Fruit fly (Drosophila melanogaster) whole organism, embryonic: Measurements from ENCODE around the gene Cys.

ENCODE experiments used
- Awh ChIP-seq: fragments of 200-800 bp; sonication (Bioruptor generic); IDR thresholded peaks from 2 replicates; pipeline ENCODE4, ENCODE4 v1.3.6; 2022; ENCODE audit warnings: missing biosample characterization, missing genetic modification characterization
- B-H2 ChIP-seq: fragments of 200-800 bp; sonication (Bioruptor generic); optimal IDR thresholded peaks from 2 replicates; lab custom pipeline; 2018; ENCODE audit warnings: missing biosample characterization, mild to moderate bottlenecking, missing genetic modification characterization
- CG10431 ChIP-seq: fragments of 200-800 bp; sonication (Bioruptor generic); optimal IDR thresholded peaks from 3 replicates; lab custom pipeline; 2018; ENCODE audit warnings: missing biosample characterization, mild to moderate bottlenecking, missing genetic modification characterization
- CG10565 ChIP-seq: fragments of 200-800 bp; sonication (Bioruptor generic); optimal IDR thresholded peaks from 3 replicates; lab custom pipeline; 2016; ENCODE audit warnings: missing biosample characterization, mild to moderate bottlenecking, missing genetic modification characterization
- CG12071 ChIP-seq: fragments of 200-800 bp; sonication (Bioruptor generic); optimal IDR thresholded peaks from 3 replicates; lab custom pipeline; 2018; ENCODE audit warnings: missing biosample characterization, mild to moderate bottlenecking, missing genetic modification characterization
- CG13624 ChIP-seq: fragments of 200-800 bp; sonication (Bioruptor generic); optimal IDR thresholded peaks from 2 replicates; lab custom pipeline; 2016; ENCODE audit warnings: missing biosample characterization, missing genetic modification characterization
- CG14441 ChIP-seq: fragments of 200-800 bp; sonication (Bioruptor generic); IDR thresholded peaks from 2 replicates; pipeline ENCODE4 v1.3.6; 2022; ENCODE audit warnings: missing biosample characterization, missing genetic modification characterization
- CG16779 ChIP-seq: fragments of 200-800 bp; sonication (Bioruptor generic); IDR thresholded peaks from 2 replicates; pipeline ENCODE4 v1.3.6; 2022; ENCODE audit warnings: missing biosample characterization, missing genetic modification characterization
- CG17612 ChIP-seq: fragments of 200-800 bp; sonication (Bioruptor generic); IDR thresholded peaks from 2 replicates; pipeline ENCODE4 v1.3.6; 2022; ENCODE audit warnings: missing biosample characterization, missing genetic modification characterization
- CG17912 ChIP-seq: fragments of 200-800 bp; sonication (Bioruptor generic); optimal IDR thresholded peaks from 2 replicates; lab custom pipeline; 2018; ENCODE audit warnings: missing biosample characterization, mild to moderate bottlenecking, missing genetic modification characterization
- CG2129 ChIP-seq: fragments of 200-800 bp; sonication (Bioruptor generic); IDR thresholded peaks from 2 replicates; pipeline ENCODE4 v1.3.6; 2022; ENCODE audit warnings: missing biosample characterization, missing genetic modification characterization; ENCODE audit not compliant: partially characterized antibody
- CG2875 ChIP-seq: fragments of 200-800 bp; sonication (Bioruptor generic); optimal IDR thresholded peaks from 2 replicates; lab custom pipeline; 2017; ENCODE audit warnings: missing biosample characterization, mild to moderate bottlenecking, missing genetic modification characterization, missing genetic modification reagents
- CG31441 ChIP-seq: fragments of 200-800 bp; sonication (Bioruptor generic); IDR thresholded peaks from 2 replicates; pipeline ENCODE4 v1.3.6; 2022; ENCODE audit warnings: missing biosample characterization, missing genetic modification characterization
- CG32532 ChIP-seq: fragments of 200-800 bp; sonication (Bioruptor generic); IDR thresholded peaks from 2 replicates; pipeline ENCODE4 v1.3.6; 2022; ENCODE audit warnings: missing biosample characterization, missing genetic modification characterization
- CG32767 ChIP-seq: fragments of 200-800 bp; sonication (Bioruptor generic); IDR thresholded peaks from 2 replicates; pipeline ENCODE4 v1.3.6; 2022; ENCODE audit warnings: missing biosample characterization, missing genetic modification characterization
- CG4820 ChIP-seq: fragments of 200-800 bp; sonication (Bioruptor generic); optimal IDR thresholded peaks from 3 replicates; lab custom pipeline; 2016; ENCODE audit warnings: missing biosample characterization, missing genetic modification characterization
- CG5180 ChIP-seq: fragments of 200-800 bp; sonication (Bioruptor generic); optimal IDR thresholded peaks from 3 replicates; lab custom pipeline; 2017; ENCODE audit warnings: missing biosample characterization, missing genetic modification characterization, mild to moderate bottlenecking, moderate library complexity, missing genetic modification reagents
- CG5245 ChIP-seq: fragments of 200-800 bp; sonication (Bioruptor generic); optimal IDR thresholded peaks from 3 replicates; lab custom pipeline; 2016; ENCODE audit warnings: missing biosample characterization, missing genetic modification characterization
- CG6254 ChIP-seq: fragments of 200-800 bp; sonication (Bioruptor generic); optimal IDR thresholded peaks from 3 replicates; lab custom pipeline; 2017; ENCODE audit warnings: mild to moderate bottlenecking, missing biosample characterization, missing genetic modification reagents, missing genetic modification characterization
- Deaf1 ChIP-seq: fragments of 200-800 bp; optimal IDR thresholded peaks from 3 replicates; lab custom pipeline; 2019; ENCODE audit warnings: missing biosample characterization, mild to moderate bottlenecking, missing genetic modification characterization, moderate library complexity
- Drgx ChIP-seq: fragments of 200-800 bp; sonication (Bioruptor generic); IDR thresholded peaks from 2 replicates; pipeline ENCODE4 v1.3.6; 2022; ENCODE audit warnings: missing biosample characterization, missing genetic modification characterization
- HLH4C ChIP-seq: fragments of 200-800 bp; sonication (Bioruptor generic); IDR thresholded peaks from 3 replicates; pipeline ENCODE4 v1.3.6; 2022; ENCODE audit warnings: missing biosample characterization, missing genetic modification characterization; ENCODE audit not compliant: partially characterized antibody
- HmgD ChIP-seq: fragments of 200-800 bp; sonication (Bioruptor generic); optimal IDR thresholded peaks from 3 replicates; lab custom pipeline; 2016; ENCODE audit warnings: missing biosample characterization, missing genetic modification characterization
- Hmx ChIP-seq: fragments of 200-800 bp; sonication (Bioruptor generic); optimal IDR thresholded peaks from 2 replicates; lab custom pipeline; 2016; ENCODE audit warnings: missing biosample characterization, missing genetic modification characterization
- Jarid2 ChIP-seq: fragments of 200-800 bp; sonication (Bioruptor generic); optimal IDR thresholded peaks from 3 replicates; lab custom pipeline; 2017; ENCODE audit warnings: mild to moderate bottlenecking, missing biosample characterization, missing genetic modification reagents, missing genetic modification characterization
- Six4 ChIP-seq: fragments of 200-800 bp; sonication (Bioruptor generic); optimal IDR thresholded peaks from 2 replicates; lab custom pipeline; 2016; ENCODE audit warnings: missing biosample characterization, missing genetic modification characterization
- Sry-δ ChIP-seq: fragments of 200-800 bp; sonication (Bioruptor generic); optimal IDR thresholded peaks from 2 replicates; lab custom pipeline; 2016; ENCODE audit warnings: missing biosample characterization, missing genetic modification characterization
- abd-A ChIP-seq: fragments of 200-800 bp; sonication (Bioruptor generic); optimal IDR thresholded peaks from 3 replicates; lab custom pipeline; 2019; ENCODE audit warnings: missing biosample characterization, mild to moderate bottlenecking, missing genetic modification characterization, moderate library complexity
- aop ChIP-seq: fragments of 200-800 bp; sonication (Bioruptor generic); IDR thresholded peaks from 2 replicates; pipeline ENCODE4 v1.3.6; 2022; ENCODE audit warnings: missing biosample characterization, missing genetic modification characterization
- bbx ChIP-seq: fragments of 200-800 bp; sonication (Bioruptor generic); IDR thresholded peaks from 2 replicates; pipeline ENCODE4 v1.3.6; 2022; ENCODE audit warnings: missing biosample characterization, missing genetic modification characterization; ENCODE audit not compliant: partially characterized antibody
- bsh ChIP-seq, 2 experiments: fragments of 200-800 bp; sonication (Bioruptor generic); optimal IDR thresholded peaks; 2 replicates each; lab custom pipeline; 2017 to 2018; ENCODE audit warnings: mild to moderate bottlenecking in 2 of 2, missing biosample characterization in 2 of 2, missing genetic modification characterization in 2 of 2, moderate library complexity in 1 of 2
- corto ChIP-seq: fragments of 200-800 bp; sonication (Bioruptor generic); optimal IDR thresholded peaks from 2 replicates; lab custom pipeline; 2016; ENCODE audit warnings: missing biosample characterization, mild to moderate bottlenecking, missing genetic modification characterization, moderate library complexity
- crc ChIP-seq: fragments of 200-800 bp; sonication (Bioruptor generic); optimal IDR thresholded peaks from 2 replicates; lab custom pipeline; 2016; ENCODE audit warnings: missing biosample characterization, missing genetic modification characterization
- dm ChIP-seq: fragments of 200-800 bp; sonication (Bioruptor generic); optimal IDR thresholded peaks from 3 replicates; lab custom pipeline; 2016; ENCODE audit warnings: missing biosample characterization, missing genetic modification characterization
- gcm ChIP-seq: fragments of 200-800 bp; sonication (Bioruptor generic); optimal IDR thresholded peaks from 2 replicates; lab custom pipeline; 2019; ENCODE audit warnings: missing biosample characterization, mild to moderate bottlenecking, missing genetic modification characterization, moderate library complexity
- gfzf ChIP-seq: fragments of 200-800 bp; sonication (Bioruptor generic); optimal IDR thresholded peaks from 2 replicates; lab custom pipeline; 2016; ENCODE audit warnings: missing biosample characterization, mild to moderate bottlenecking, missing genetic modification characterization, moderate library complexity
- hb ChIP-seq: fragments of 200-800 bp; sonication (Bioruptor generic); IDR thresholded peaks from 3 replicates; pipeline ENCODE4 v1.3.6; 2022; ENCODE audit warnings: missing biosample characterization, missing genetic modification characterization; ENCODE audit not compliant: partially characterized antibody
- knrl ChIP-seq: fragments of 200-800 bp; sonication (Bioruptor generic); IDR thresholded peaks from 3 replicates; pipeline ENCODE4 v1.3.6; 2022; ENCODE audit warnings: missing biosample characterization, missing genetic modification characterization; ENCODE audit not compliant: partially characterized antibody
- maf-S ChIP-seq: fragments of 200-800 bp; sonication (Bioruptor generic); optimal IDR thresholded peaks from 2 replicates; lab custom pipeline; 2016; ENCODE audit warnings: missing biosample characterization, missing genetic modification characterization
- nau ChIP-seq: fragments of 200-800 bp; sonication (Bioruptor generic); optimal IDR thresholded peaks from 3 replicates; lab custom pipeline; 2017; ENCODE audit warnings: missing biosample characterization, mild to moderate bottlenecking, missing genetic modification characterization, missing genetic modification reagents
- psq ChIP-seq: fragments of 200-800 bp; sonication (Bioruptor generic); optimal IDR thresholded peaks from 2 replicates; lab custom pipeline; 2017; ENCODE audit warnings: missing biosample characterization, missing genetic modification characterization
- rib ChIP-seq: fragments of 200-800 bp; sonication (Bioruptor generic); IDR thresholded peaks from 2 replicates; pipeline ENCODE4 v1.3.6; 2022; ENCODE audit warnings: missing biosample characterization, missing genetic modification characterization
- run ChIP-seq: fragments of 200-800 bp; sonication (Bioruptor generic); optimal IDR thresholded peaks from 3 replicates; lab custom pipeline; 2018; ENCODE audit warnings: missing biosample characterization, mild to moderate bottlenecking, missing genetic modification characterization
- shn ChIP-seq: fragments of 200-800 bp; sonication (Bioruptor generic); optimal IDR thresholded peaks from 3 replicates; lab custom pipeline; 2016; ENCODE audit warnings: missing biosample characterization, missing genetic modification characterization
- sqz ChIP-seq: fragments of 200-800 bp; sonication (Bioruptor generic); optimal IDR thresholded peaks from 3 replicates; lab custom pipeline; 2018; ENCODE audit warnings: missing biosample characterization, mild to moderate bottlenecking, missing genetic modification characterization
- stc ChIP-seq: fragments of 200-800 bp; sonication (Bioruptor generic); IDR thresholded peaks from 2 replicates; pipeline ENCODE4 v1.3.6; 2022; ENCODE audit warnings: missing biosample characterization, missing genetic modification characterization
- ttk ChIP-seq: fragments of 200-800 bp; sonication (Bioruptor generic); IDR thresholded peaks from 2 replicates; pipeline ENCODE4 v2.1.2; 2022; ENCODE audit warnings: missing biosample characterization, missing genetic modification characterization
- twi ChIP-seq: fragments of 200-800 bp; optimal IDR thresholded peaks from 2 replicates; lab custom pipeline; 2019; ENCODE audit warnings: missing biosample characterization, mild to moderate bottlenecking, missing genetic modification characterization, moderate library complexity
- yki ChIP-seq: fragments of >200 bp; optimal IDR thresholded peaks from 3 replicates; lab custom pipeline; 2018

Cys gene

dm6 chr3R:14557480-14558354 lies 11.7 kb downstream of the Cys start, which contains the start of gene Pde6 (continued):
- TF ChIP-seq rib (GFP tag; lab: Robert Waterston, UW) (peak; percentile 70; the same call in 1 of the 2 replicates), Hmx (GFP tag; lab: Kevin White, UChicago) (no peak), twi (tag; lab: Kevin White, UChicago) (no peak), abd-A (tag; lab: Kevin White, UChicago) (no peak), dm (GFP tag; lab: Kevin White, UChicago) (no peak), CG32532 (no peak; the same call in 1 of the 2 replicates), CG2129 (GFP tag; lab: Robert Waterston, UW) (no peak), CG31441 (GFP tag; lab: Robert Waterston, UW) (no peak), aop (GFP tag; lab: Robert Waterston, UW) (no peak), Drgx (GFP tag; lab: Robert Waterston, UW) (peak; percentile 80), sqz (GFP tag; lab: Kevin White, UChicago) (no peak), Awh (GFP tag; lab: Robert Waterston, UW) (no peak), bbx (GFP tag; lab: Robert Waterston, UW) (peak; percentile 27; the same call in 1 of the 2 replicates), B-H2 (GFP tag; lab: Kevin White, UChicago) (no peak), corto (no peak), bsh (GFP tag; optimal IDR thresholded peaks at IDR 0.05; lab: Kevin White, UChicago) (peak in 1 of 2 experiments; percentile 78), crc (GFP tag; lab: Kevin White, UChicago) (no peak), gfzf (GFP tag; lab: Kevin White, UChicago) (no peak), CG5180 (no peak), CG17912 (GFP tag; lab: Kevin White, UChicago) (no peak), CG6254 (GFP tag; lab: Kevin White, UChicago) (no peak), psq (GFP tag; lab: Kevin White, UChicago) (no peak), Six4 (GFP tag; lab: Kevin White, UChicago) (no peak), CG14441 (GFP tag; lab: Robert Waterston, UW) (0 out of 2 replicates have a peak, but pooled peaks have one; percentile 16), Sry-δ (GFP tag; lab: Kevin White, UChicago) (no peak), CG17612 (0 out of 2 replicates have a peak, but pooled peaks have one; percentile 14), CG10565 (no peak), nau (GFP tag; lab: Kevin White, UChicago) (no peak), shn (GFP tag; lab: Kevin White, UChicago) (no peak), CG16779 (GFP tag; lab: Robert Waterston, UW) (peak; percentile 79; the same call in 1 of the 2 replicates), HmgD (GFP tag; lab: Kevin White, UChicago) (no peak), yki (lab: Kevin White, UChicago) (peak; percentile 16), CG4820 (GFP tag; lab: Kevin White, UChicago) (no peak), stc (no peak), maf-S (GFP tag; lab: Kevin White, UChicago) (no peak), CG10431 (GFP tag; lab: Kevin White, UChicago) (no peak), CG5245 (GFP tag; lab: Kevin White, UChicago) (no peak), HLH4C (GFP tag; lab: Robert Waterston, UW) (no peak), Deaf1 (tag; lab: Kevin White, UChicago) (peak; percentile 14), CG12071 (GFP tag; lab: Kevin White, UChicago) (peak; percentile 3), gcm (GFP tag; lab: Kevin White, UChicago) (no peak), knrl (GFP tag; lab: Robert Waterston, UW) (0 out of 3 replicates have a peak, but pooled peaks have one; percentile 13), hb (GFP tag; lab: Robert Waterston, UW) (0 out of 3 replicates have a peak, but pooled peaks have one; percentile 9), ttk (GFP tag; lab: Robert Waterston, UW) (no peak), CG13624 (GFP tag; lab: Kevin White, UChicago) (no peak), run (tag; lab: Kevin White, UChicago) (no peak), CG32767 (GFP tag; lab: Robert Waterston, UW) (no peak), CG2875 (GFP tag; lab: Kevin White, UChicago) (no peak), Jarid2 (GFP tag; lab: Kevin White, UChicago) (peak; percentile 82)
